Fruit fly (Drosophila melanogaster): ENCODE measurements around the gene Dis3.

Dis3 gene

dm6 chr3R:24298534-24298936, 34.7 kb upstream of the Dis3 start:
- TF ChIP-seq net (GFP tag; optimal IDR thresholded peaks at IDR 0.05) (peak; percentile 37), pdm3 (GFP tag; optimal IDR thresholded peaks at IDR 0.05) (peak; percentile 32), Sox102F (GFP tag; optimal IDR thresholded peaks at IDR 0.05) (peak; percentile 75), Blimp-1 (GFP tag; optimal IDR thresholded peaks at IDR 0.05) (no peak), CG3032 (tag; optimal IDR thresholded peaks at IDR 0.05) (peak; percentile 19), CG15336 (GFP tag; IDR thresholded peaks at IDR 0.05) (no peak), CG8119 (GFP tag; IDR thresholded peaks at IDR 0.05) (no peak), CG6854 (GFP tag; optimal IDR thresholded peaks at IDR 0.05) (no peak), CG6792 (GFP tag; optimal IDR thresholded peaks at IDR 0.05) (no peak), CG10669 (GFP tag; optimal IDR thresholded peaks at IDR 0.05) (peak; percentile 40), fd59A (GFP tag; optimal IDR thresholded peaks at IDR 0.05) (peak; percentile 2), Sox15 (GFP tag; optimal IDR thresholded peaks at IDR 0.05) (no peak), svp (GFP tag) (no peak), salr (GFP tag; optimal IDR thresholded peaks at IDR 0.05) (peak in 1 of 2 experiments; percentile 22), Eip78C (GFP tag) (peak; percentile 84), dsx (GFP tag; optimal IDR thresholded peaks at IDR 0.05; ENCODE audit: poor library complexity, severe bottlenecking) (no peak), dac (GFP tag; optimal IDR thresholded peaks at IDR 0.05) (no peak), spab (GFP tag; optimal IDR thresholded peaks at IDR 0.05) (no peak), CG10631 (GFP tag; optimal IDR thresholded peaks at IDR 0.05) (peak; percentile 18), eg (GFP tag; IDR thresholded peaks at IDR 0.05) (no peak), CG8319 (GFP tag; optimal IDR thresholded peaks at IDR 0.05) (no peak), Lpt (GFP tag; optimal IDR thresholded peaks at IDR 0.05) (no peak), CG7368 (GFP tag; optimal IDR thresholded peaks at IDR 0.05) (no peak), Hr39 (GFP tag; optimal IDR thresholded peaks at IDR 0.05) (peak; percentile 39), acj6 (GFP tag; optimal IDR thresholded peaks at IDR 0.05) (peak; percentile 51), topi (GFP tag; optimal IDR thresholded peaks at IDR 0.05) (peak; percentile 50), CG6163 (GFP tag; IDR thresholded peaks at IDR 0.05) (no peak; the same call in 2 of the 3 replicates), fd85E (GFP tag; optimal IDR thresholded peaks at IDR 0.05) (no peak), CG11902 (GFP tag; optimal IDR thresholded peaks at IDR 0.05) (no peak), CG34406 (GFP tag; optimal IDR thresholded peaks at IDR 0.05) (peak; percentile 30), CG16779 (tag; optimal IDR thresholded peaks at IDR 0.05) (no peak), CG32006 (GFP tag; optimal IDR thresholded peaks at IDR 0.05) (peak; percentile 44), Hr4 (GFP tag; optimal IDR thresholded peaks at IDR 0.05) (peak; percentile 14), Sox14 (GFP tag; optimal IDR thresholded peaks at IDR 0.05) (peak; percentile 34), Eip93F (GFP tag; optimal IDR thresholded peaks at IDR 0.05) (no peak), CG6808 (GFP tag; optimal IDR thresholded peaks at IDR 0.05) (peak; percentile 31), CG31627 (GFP tag; optimal IDR thresholded peaks at IDR 0.05) (peak; percentile 40), CG11294 (GFP tag; IDR thresholded peaks at IDR 0.05) (no peak), Ets21C (GFP tag; optimal IDR thresholded peaks at IDR 0.05) (no peak), esn (GFP tag; optimal IDR thresholded peaks at IDR 0.05) (peak; percentile 66), Hr38 (GFP tag; optimal IDR thresholded peaks at IDR 0.05) (no peak), vri (GFP tag; optimal IDR thresholded peaks at IDR 0.05) (peak; percentile 34), fkh (GFP tag; optimal IDR thresholded peaks at IDR 0.05) (peak; percentile 84), CG4318 (GFP tag; optimal IDR thresholded peaks at IDR 0.05) (peak; percentile 14), Ets96B (tag; optimal IDR thresholded peaks at IDR 0.05) (peak; percentile 24), CG9139 (GFP tag; optimal IDR thresholded peaks at IDR 0.05) (no peak), CG11762 (GFP tag; optimal IDR thresholded peaks at IDR 0.05; ENCODE audit: insufficient read depth) (peak; percentile 7), ss (GFP tag; optimal IDR thresholded peaks at IDR 0.05) (peak in 1 of 2 experiments; percentile 31), CG3919 (GFP tag; optimal IDR thresholded peaks at IDR 0.05) (peak; percentile 39), cyc (GFP tag; optimal IDR thresholded peaks at IDR 0.05) (peak; percentile 43), Gug (GFP tag; IDR thresholded peaks at IDR 0.05) (no peak), CG8632 (GFP tag; optimal IDR thresholded peaks at IDR 0.05) (peak; percentile 11)
